Worm (Caenorhabditis elegans) whole organism, L4 larva: ENCODE measurements around the gene F21H7.3.
A peak's percentile ranks its signal among the peaks of the same experiment; 100 is the strongest.

Experiments
- D1046.2 ChIP-seq: fragments of 200-800 bp; sonication (Bioruptor generic); IDR thresholded peaks from 2 replicates; pipeline ENCODE4 v1.3.6; 2022; ENCODE audit warnings: missing genetic modification characterization, missing compliant biosample characterization
- F10B5.3 ChIP-seq: sonication (generic microtip); optimal IDR thresholded peaks from 2 replicates; lab custom pipeline; 2016; ENCODE audit warnings: mild to moderate bottlenecking, missing genetic modification characterization, missing compliant biosample characterization
- F44E2.7 ChIP-seq: fragments of 200-800 bp; sonication (Bioruptor generic); IDR thresholded peaks from 2 replicates; pipeline ENCODE4 v2.1.2; 2022; ENCODE audit warnings: missing genetic modification characterization, missing compliant biosample characterization
- T26A8.4 ChIP-seq: fragments of 200-800 bp; sonication (Bioruptor generic); IDR thresholded peaks from 2 replicates; pipeline ENCODE4 v1.3.6; 2022; ENCODE audit warnings: missing genetic modification characterization, missing compliant biosample characterization
- ZK337.2 ChIP-seq: fragments of 200-800 bp; sonication (Bioruptor generic); IDR thresholded peaks from 2 replicates; pipeline ENCODE4 v1.3.6; 2022; ENCODE audit warnings: missing genetic modification reagents, missing genetic modification characterization, missing compliant biosample characterization
- ceh-44 ChIP-seq: fragments of 200-800 bp; sonication (Bioruptor generic); IDR thresholded peaks from 2 replicates; pipeline ENCODE4 v1.3.6; 2022; ENCODE audit warnings: missing genetic modification reagents, missing genetic modification characterization, missing compliant biosample characterization
- ceh-62 ChIP-seq: sonication (generic microtip); optimal IDR thresholded peaks from 2 replicates; lab custom pipeline; 2017; ENCODE audit warnings: missing biosample characterization, missing genetic modification characterization
- daf-19 ChIP-seq: fragments of 200-800 bp; sonication (Bioruptor generic); conservative IDR thresholded peaks from 2 replicates; pipeline ENCODE4 v1.3.6; 2022; ENCODE audit warnings: missing genetic modification characterization, missing compliant biosample characterization
- daf-8 ChIP-seq: fragments of 200-800 bp; sonication (Bioruptor generic); IDR thresholded peaks from 2 replicates; pipeline ENCODE4 v1.3.6; 2022; ENCODE audit warnings: missing genetic modification characterization, missing compliant biosample characterization
- dpl-1 ChIP-seq: fragments of 150-350 bp; optimal IDR thresholded peaks from 2 replicates; lab custom pipeline; 2014; ENCODE audit warnings: missing biosample characterization, missing genetic modification reagents, missing genetic modification characterization
- duxl-1 ChIP-seq: sonication (generic microtip); optimal IDR thresholded peaks from 2 replicates; lab custom pipeline; 2016; ENCODE audit warnings: mild to moderate bottlenecking, missing genetic modification characterization, moderate library complexity, missing compliant biosample characterization; ENCODE audit not compliant: poor library complexity
- fkh-10 ChIP-seq: fragments of 150-350 bp; optimal IDR thresholded peaks from 2 replicates; lab custom pipeline; 2014; ENCODE audit warnings: missing biosample characterization, missing genetic modification reagents, missing genetic modification characterization
- hif-1 ChIP-seq, 2 experiments: sonication (generic microtip); optimal IDR thresholded peaks; 2 replicates each; lab custom pipeline; 2016 to 2017; ENCODE audit warnings: missing compliant biosample characterization in 2 of 2, missing genetic modification characterization in 2 of 2, missing genetic modification reagents in 2 of 2, missing genotype in 2 of 2, mild to moderate bottlenecking in 1 of 2
- hlh-11 ChIP-seq: fragments of 200-800 bp; sonication (Bioruptor generic); optimal IDR thresholded peaks from 2 replicates; lab custom pipeline; 2018; ENCODE audit warnings: mild to moderate bottlenecking, missing genetic modification characterization, missing compliant biosample characterization
- hlh-30 ChIP-seq: sonication (generic microtip); optimal IDR thresholded peaks from 2 replicates; lab custom pipeline; 2017; ENCODE audit warnings: antibody characterized with exemption, mild to moderate bottlenecking, missing genetic modification characterization, missing compliant biosample characterization; ENCODE audit not compliant: insufficient read depth
- jun-1 ChIP-seq: fragments of 150-350 bp; optimal IDR thresholded peaks from 2 replicates; lab custom pipeline; 2014; ENCODE audit warnings: missing biosample characterization, missing genetic modification reagents, missing genetic modification characterization
- lin-13 ChIP-seq: fragments of 150-350 bp; optimal IDR thresholded peaks from 2 replicates; lab custom pipeline; 2014; ENCODE audit warnings: missing biosample characterization, missing genetic modification reagents, missing genetic modification characterization
- lin-15B ChIP-seq: fragments of 150-350 bp; sonication (generic microtip); optimal IDR thresholded peaks from 3 replicates; lab custom pipeline; 2014; ENCODE audit warnings: missing biosample characterization, missing genetic modification characterization
- lin-29 ChIP-seq: fragments of 200-800 bp; sonication (Bioruptor generic); IDR thresholded peaks from 2 replicates; pipeline ENCODE4 v1.3.6; 2022; ENCODE audit warnings: missing genetic modification reagents, missing genetic modification characterization, missing compliant biosample characterization
- lin-38 ChIP-seq: fragments of 200-800 bp; sonication (Bioruptor generic); IDR thresholded peaks from 2 replicates; pipeline ENCODE4 v1.3.6; 2022; ENCODE audit warnings: missing genetic modification reagents, missing genetic modification characterization, missing compliant biosample characterization
- mdt-29 ChIP-seq: fragments of 200-800 bp; sonication (Bioruptor generic); IDR thresholded peaks from 2 replicates; pipeline ENCODE4 v1.3.6; 2022; ENCODE audit warnings: missing genetic modification reagents, missing genetic modification characterization, missing compliant biosample characterization
- mes-2 ChIP-seq: sonication (generic microtip); optimal IDR thresholded peaks from 2 replicates; lab custom pipeline; 2016; ENCODE audit warnings: missing genotype, mild to moderate bottlenecking, missing genetic modification characterization, missing compliant biosample characterization; ENCODE audit not compliant: poor library complexity, severe bottlenecking
- mxl-2 ChIP-seq: fragments of 200-800 bp; sonication (Bioruptor generic); conservative IDR thresholded peaks from 2 replicates; pipeline ENCODE4 v1.3.6; 2022; ENCODE audit warnings: missing genetic modification reagents, missing genetic modification characterization, missing compliant biosample characterization
- nhr-11 ChIP-seq: fragments of 150-350 bp; optimal IDR thresholded peaks from 2 replicates; lab custom pipeline; 2014; ENCODE audit warnings: missing biosample characterization, missing genetic modification characterization
- nhr-25 ChIP-seq: sonication (generic microtip); optimal IDR thresholded peaks from 2 replicates; lab custom pipeline; 2017; ENCODE audit warnings: missing genetic modification characterization, mild to moderate bottlenecking, missing compliant biosample characterization, antibody characterized with exemption, moderate library complexity, borderline replicate concordance; ENCODE audit not compliant: insufficient read depth
- nhr-76 ChIP-seq: fragments of 150-350 bp; optimal IDR thresholded peaks from 2 replicates; lab custom pipeline; 2014; ENCODE audit warnings: missing biosample characterization, missing genetic modification characterization
- saeg-2 ChIP-seq: fragments of 200-800 bp; sonication (Bioruptor generic); IDR thresholded peaks from 2 replicates; pipeline ENCODE4 v1.3.6; 2022; ENCODE audit warnings: missing genetic modification reagents, missing genetic modification characterization, missing compliant biosample characterization
- snpc-1.2 ChIP-seq: fragments of 200-800 bp; sonication (Bioruptor generic); IDR thresholded peaks from 2 replicates; pipeline ENCODE4 v1.3.6; 2022; ENCODE audit warnings: missing genetic modification reagents, missing genetic modification characterization, missing compliant biosample characterization
- spr-3 ChIP-seq: fragments of 200-800 bp; sonication (Bioruptor generic); optimal IDR thresholded peaks from 2 replicates; lab custom pipeline; 2018; ENCODE audit warnings: mild to moderate bottlenecking, missing genetic modification characterization, missing compliant biosample characterization
- unc-130 ChIP-seq: sonication (generic microtip); optimal IDR thresholded peaks from 2 replicates; lab custom pipeline; 2016; ENCODE audit warnings: missing genetic modification reagents, missing genetic modification characterization, missing compliant biosample characterization
- unc-62 ChIP-seq, 3 experiments: fragments of 150-350 bp in 1 of 3; sonication (generic microtip); optimal IDR thresholded peaks in 2 of 3; peaks in 1 of 3; 1 replicate in 1 of 3; 2 replicates in 2 of 3; lab custom pipeline; 2014 to 2017; ENCODE audit warnings: missing biosample characterization in 3 of 3, missing genetic modification characterization in 3 of 3, missing genetic modification reagents in 3 of 3, missing genotype in 1 of 3
- zfp-2 ChIP-seq: sonication (generic microtip); optimal IDR thresholded peaks from 2 replicates; lab custom pipeline; 2016; ENCODE audit warnings: mild to moderate bottlenecking, missing genetic modification characterization, missing compliant biosample characterization
- zfp-3 ChIP-seq: fragments of 200-800 bp; sonication (Bioruptor generic); conservative IDR thresholded peaks from 2 replicates; pipeline ENCODE4 v1.3.6; 2022; ENCODE audit warnings: missing genetic modification reagents, missing genetic modification characterization, missing compliant biosample characterization
- zip-11 ChIP-seq: fragments of 200-800 bp; sonication (Bioruptor generic); IDR thresholded peaks from 2 replicates; pipeline ENCODE4 v1.3.6; 2022; ENCODE audit warnings: missing genetic modification characterization, missing compliant biosample characterization
- ztf-7 ChIP-seq: fragments of 150-350 bp; optimal IDR thresholded peaks from 2 replicates; lab custom pipeline; 2014; ENCODE audit warnings: missing biosample characterization, missing genetic modification characterization

Gene F21H7.3

DNA sequence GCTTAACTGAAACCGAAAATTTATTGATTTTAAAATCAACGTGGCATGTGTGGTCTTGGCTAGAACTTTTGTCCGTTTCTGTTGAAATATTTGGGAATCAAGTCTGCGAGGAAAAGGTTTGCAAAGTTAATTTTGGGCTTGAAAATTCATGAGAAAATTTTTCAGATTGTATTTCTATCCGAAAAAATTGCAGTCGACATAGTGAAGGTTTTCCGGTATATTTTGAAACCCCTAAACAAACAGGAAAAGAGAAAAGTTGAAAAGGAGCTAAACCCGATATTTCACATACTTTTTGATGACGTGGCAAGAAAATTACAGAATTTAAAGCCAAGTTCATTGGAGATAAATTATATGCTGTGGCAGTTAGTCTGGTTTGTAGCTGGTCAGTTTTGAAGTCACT is 24.6 kb upstream of the F21H7.3 start, which contains the start of gene nhr-127:
Gene nhr-127, plus strand, starts transcription at position 301 of the 400 bp plus-strand sequence.
- TF ChIP-seq jun-1 (no peak), lin-13 (GFP tag; lab: Kevin White, UChicago) (no peak), dpl-1 (GFP tag; lab: Kevin White, UChicago) (no peak), zfp-2 (tag; lab: Kevin White, UChicago) (no peak), nhr-76 (tag; lab: Kevin White, UChicago) (no peak), snpc-1.2 (GFP tag; lab: Robert Waterston, UW) (no peak), mes-2 (no peak)
- TF ChIP-seq, all 104 proteins: peak for 0

DNA sequence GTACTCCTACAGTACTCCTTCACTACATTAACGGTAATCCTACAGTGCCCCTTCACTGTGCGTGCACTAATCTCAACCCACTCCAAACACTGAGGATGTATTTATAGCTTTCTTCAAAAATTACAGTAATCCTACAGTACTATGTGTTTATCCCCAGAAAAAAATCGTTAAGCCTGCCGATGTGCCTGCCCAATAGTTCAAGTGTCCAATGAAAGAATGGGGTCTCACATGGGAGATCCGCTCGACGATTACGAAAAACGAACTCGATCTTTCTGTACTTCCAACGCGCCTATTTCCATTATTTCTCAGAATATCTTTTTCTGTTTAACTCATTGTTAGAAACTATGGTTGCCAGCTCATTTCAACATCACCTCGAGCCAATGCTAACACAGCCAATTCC is 23.1 kb upstream of the F21H7.3 start, which contains the start of gene nhr-218:
Gene nhr-218, plus strand, starts transcription at position 301 of the 400 bp plus-strand sequence.
- TF ChIP-seq duxl-1 (tag; lab: Kevin White, UChicago): no peak
- peak in 1 of 2 experiments; percentile 33 for TF ChIP-seq unc-62 (GFP tag; optimal IDR thresholded peaks at IDR 0.05 in 1 of 2; lab: Kevin White, UChicago)
- TF ChIP-seq unc-62 (tag; optimal IDR thresholded peaks at IDR 0.05; lab: Kevin White, UChicago): no peak
- no peak for TF ChIP-seq unc-130 (GFP tag; lab: Kevin White, UChicago)
- TF ChIP-seq D1046.2 (GFP tag; lab: Robert Waterston, UW): no peak
- no peak for TF ChIP-seq daf-19 (GFP tag; lab: Robert Waterston, UW)

DNA sequence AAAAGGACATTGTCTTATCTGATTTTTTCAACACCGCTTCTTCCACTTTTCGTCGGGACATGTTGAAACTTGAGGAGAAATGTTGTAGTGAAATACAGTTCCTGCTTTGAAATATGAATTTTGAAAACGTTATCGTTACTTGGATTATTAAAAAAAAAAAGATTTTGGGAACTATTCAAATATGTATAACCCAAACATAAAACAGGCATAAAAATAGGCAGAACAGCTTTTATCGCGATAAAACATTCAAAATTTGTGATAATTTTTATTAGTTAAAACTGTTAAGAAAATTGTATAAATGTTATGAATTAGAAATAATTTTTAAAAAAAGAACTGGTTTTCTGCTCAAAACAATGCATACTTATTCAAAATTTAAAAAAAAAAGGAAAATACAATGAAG is 21.4 kb upstream of the F21H7.3 start, which contains the start of gene bgnt-1.3:
Gene bgnt-1.3, minus strand, starts transcription at position 101 of the 400 bp plus-strand sequence.
- TF ChIP-seq zip-11: no peak
- TF ChIP-seq spr-3 (GFP tag; lab: Kevin White, UChicago): no peak
- no peak for TF ChIP-seq duxl-1 (tag; lab: Kevin White, UChicago)
- no peak for TF ChIP-seq mxl-2 (GFP tag; lab: Robert Waterston, UW)
- no peak for TF ChIP-seq ZK337.2 (GFP tag; lab: Robert Waterston, UW)
- no peak for TF ChIP-seq nhr-25
- TF ChIP-seq hif-1 (tag; optimal IDR thresholded peaks at IDR 0.05; lab: Kevin White, UChicago): no peak
- TF ChIP-seq hlh-30: no peak
- TF ChIP-seq daf-8: no peak
- TF ChIP-seq, all 104 proteins: peak for 0

DNA sequence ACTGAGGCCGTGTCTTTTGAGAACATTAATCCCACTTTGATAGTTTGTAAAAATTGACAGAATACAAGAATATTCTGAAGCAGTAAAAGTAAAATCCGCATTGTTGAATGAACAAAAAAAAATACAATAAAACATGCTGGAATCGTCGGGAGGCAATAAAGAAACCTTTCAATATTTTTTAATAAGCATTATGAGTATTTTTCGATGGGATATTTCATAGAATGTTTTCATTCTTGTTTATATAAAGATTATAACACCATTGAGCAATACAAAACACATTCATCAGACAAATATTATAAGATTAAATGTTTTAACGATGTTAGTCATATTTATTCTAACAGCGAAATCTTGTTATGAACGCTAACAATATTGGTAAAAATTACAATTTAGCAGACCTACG is 18.7 kb upstream of the F21H7.3 start, which contains the start of gene gcy-20:
Gene gcy-20, minus strand, starts transcription at position 101 of the 400 bp plus-strand sequence.
- no peak for TF ChIP-seq lin-38
- no peak for TF ChIP-seq ztf-7
- TF ChIP-seq spr-3 (GFP tag; lab: Kevin White, UChicago): no peak
- no peak for TF ChIP-seq hlh-11 (tag; lab: Kevin White, UChicago)
- no peak for TF ChIP-seq nhr-11 (tag; lab: Kevin White, UChicago)
- no peak for TF ChIP-seq F44E2.7 (GFP tag; lab: Robert Waterston, UW)
- TF ChIP-seq zfp-3 (GFP tag; lab: Robert Waterston, UW): no peak
- no peak for TF ChIP-seq saeg-2
- TF ChIP-seq lin-29 (GFP tag; lab: Robert Waterston, UW): no peak
- TF ChIP-seq lin-15B: no peak
- TF ChIP-seq mdt-29: no peak
- TF ChIP-seq ceh-62 (tag; lab: Kevin White, UChicago): no peak
- TF ChIP-seq zfp-2 (tag; lab: Kevin White, UChicago): no peak
- TF ChIP-seq nhr-76 (tag; lab: Kevin White, UChicago): no peak
- TF ChIP-seq ceh-44 (GFP tag; lab: Robert Waterston, UW): no peak
- no peak for TF ChIP-seq F10B5.3 (tag; lab: Kevin White, UChicago)
- no peak for TF ChIP-seq fkh-10 (GFP tag; lab: Kevin White, UChicago)
- TF ChIP-seq T26A8.4 (GFP tag; lab: Robert Waterston, UW): no peak
- no peak for TF ChIP-seq unc-62 (GFP tag; optimal IDR thresholded peaks at IDR 0.05 in 1 of 2; lab: Kevin White, UChicago)
- no peak for TF ChIP-seq unc-62 (tag; optimal IDR thresholded peaks at IDR 0.05; lab: Kevin White, UChicago)
